Worm (Caenorhabditis elegans) whole organism, late embryonic: ENCODE measurements around the gene Y57G11B.3.

Experiments
- C08G9.2 ChIP-seq: sonication (generic microtip); optimal IDR thresholded peaks from 2 replicates; lab custom pipeline; 2016; ENCODE audit warnings: mild to moderate bottlenecking, missing genetic modification characterization, moderate library complexity, missing compliant biosample characterization
- C38D4.7 ChIP-seq: fragments of 200-800 bp; sonication (Bioruptor generic); optimal IDR thresholded peaks from 2 replicates; lab custom pipeline; 2018; ENCODE audit warnings: mild to moderate bottlenecking, missing genetic modification characterization, moderate library complexity, missing compliant biosample characterization
- K09A11.1 ChIP-seq: sonication (generic microtip); optimal IDR thresholded peaks from 2 replicates; lab custom pipeline; 2017; ENCODE audit warnings: antibody characterized with exemption, mild to moderate bottlenecking, missing genetic modification characterization, missing compliant biosample characterization; ENCODE audit not compliant: insufficient read depth
- Y22D7AL.16 ChIP-seq: sonication (generic microtip); optimal IDR thresholded peaks from 2 replicates; lab custom pipeline; 2016; ENCODE audit warnings: missing genetic modification characterization, missing compliant biosample characterization
- ceh-18 ChIP-seq: sonication (generic microtip); optimal IDR thresholded peaks from 2 replicates; lab custom pipeline; 2016; ENCODE audit warnings: missing genetic modification characterization, missing compliant biosample characterization
- ceh-2 ChIP-seq: sonication (generic microtip); optimal IDR thresholded peaks from 2 replicates; lab custom pipeline; 2016; ENCODE audit warnings: missing genotype, missing genetic modification characterization, missing compliant biosample characterization
- ceh-22 ChIP-seq: sonication (generic microtip); optimal IDR thresholded peaks from 2 replicates; lab custom pipeline; 2017; ENCODE audit warnings: missing biosample characterization, missing genetic modification characterization
- ceh-31 ChIP-seq: sonication (generic microtip); optimal IDR thresholded peaks from 2 replicates; lab custom pipeline; 2016; ENCODE audit warnings: missing genetic modification characterization, missing compliant biosample characterization
- ceh-34 ChIP-seq: sonication (generic microtip); optimal IDR thresholded peaks from 2 replicates; lab custom pipeline; 2016; ENCODE audit warnings: mild to moderate bottlenecking, missing genetic modification characterization, missing compliant biosample characterization
- ceh-45 ChIP-seq: fragments of 200-800 bp; sonication (Bioruptor generic); IDR thresholded peaks from 2 replicates; pipeline ENCODE4 v1.3.6; 2022; ENCODE audit warnings: missing genetic modification reagents, missing genetic modification characterization, missing compliant biosample characterization
- ceh-48 ChIP-seq: sonication (generic microtip); optimal IDR thresholded peaks from 2 replicates; lab custom pipeline; 2016; ENCODE audit warnings: missing genetic modification characterization, inconsistent platforms, missing compliant biosample characterization
- ceh-9 ChIP-seq: sonication (generic microtip); optimal IDR thresholded peaks from 2 replicates; lab custom pipeline; 2016; ENCODE audit warnings: mild to moderate bottlenecking, missing genetic modification characterization, inconsistent platforms, missing compliant biosample characterization
- dmd-4 ChIP-seq: sonication (generic microtip); optimal IDR thresholded peaks from 2 replicates; lab custom pipeline; 2016; ENCODE audit warnings: borderline replicate concordance, missing genetic modification characterization, missing compliant biosample characterization
- dve-1 ChIP-seq: sonication (generic microtip); optimal IDR thresholded peaks from 2 replicates; lab custom pipeline; 2017; ENCODE audit warnings: antibody characterized with exemption, mild to moderate bottlenecking, missing genetic modification characterization, missing compliant biosample characterization
- elt-2 ChIP-seq: sonication (generic microtip); optimal IDR thresholded peaks from 2 replicates; lab custom pipeline; 2016; ENCODE audit warnings: missing genetic modification reagents, missing genetic modification characterization, missing compliant biosample characterization
- elt-4 ChIP-seq: sonication (generic microtip); optimal IDR thresholded peaks from 2 replicates; lab custom pipeline; 2016; ENCODE audit warnings: missing genetic modification characterization, missing compliant biosample characterization
- ets-4 ChIP-seq: sonication (generic microtip); optimal IDR thresholded peaks from 2 replicates; lab custom pipeline; 2016; ENCODE audit warnings: missing genetic modification characterization, missing compliant biosample characterization
- eyg-1 ChIP-seq: sonication (generic microtip); optimal IDR thresholded peaks from 2 replicates; lab custom pipeline; 2016; ENCODE audit warnings: missing genotype, missing genetic modification characterization, missing compliant biosample characterization
- gmeb-2 ChIP-seq: sonication (generic microtip); optimal IDR thresholded peaks from 2 replicates; lab custom pipeline; 2016; ENCODE audit warnings: missing genetic modification characterization, inconsistent platforms, missing compliant biosample characterization
- hlh-30 ChIP-seq: sonication (generic microtip); optimal IDR thresholded peaks from 2 replicates; lab custom pipeline; 2017; ENCODE audit warnings: antibody characterized with exemption, missing genetic modification characterization, missing compliant biosample characterization; ENCODE audit not compliant: insufficient read depth
- hlh-6 ChIP-seq: sonication (generic microtip); optimal IDR thresholded peaks from 2 replicates; lab custom pipeline; 2016; ENCODE audit warnings: missing genotype, missing genetic modification characterization, missing compliant biosample characterization
- hlh-8 ChIP-seq: sonication (generic microtip); optimal IDR thresholded peaks from 2 replicates; lab custom pipeline; 2016; ENCODE audit warnings: missing genotype, missing genetic modification characterization, missing compliant biosample characterization
- lim-6 ChIP-seq: sonication (generic microtip); optimal IDR thresholded peaks from 2 replicates; lab custom pipeline; 2016; ENCODE audit warnings: missing genetic modification characterization, missing compliant biosample characterization
- mec-3 ChIP-seq: sonication (generic microtip); optimal IDR thresholded peaks from 2 replicates; lab custom pipeline; 2016; ENCODE audit warnings: borderline replicate concordance, missing genetic modification characterization, missing compliant biosample characterization
- nfya-1 ChIP-seq: sonication (generic microtip); optimal IDR thresholded peaks from 2 replicates; lab custom pipeline; 2017; ENCODE audit warnings: missing genetic modification characterization, mild to moderate bottlenecking, missing compliant biosample characterization, antibody characterized with exemption, moderate library complexity
- nhr-11 ChIP-seq: fragments of 150-350 bp; optimal IDR thresholded peaks from 2 replicates; lab custom pipeline; 2014; ENCODE audit warnings: missing biosample characterization, missing genetic modification characterization
- odd-2 ChIP-seq: sonication (generic microtip); optimal IDR thresholded peaks from 2 replicates; lab custom pipeline; 2017; ENCODE audit warnings: antibody characterized with exemption, mild to moderate bottlenecking, missing genetic modification characterization, missing compliant biosample characterization
- pat-9 ChIP-seq: fragments of 200-800 bp; sonication (Bioruptor generic); optimal IDR thresholded peaks from 2 replicates; lab custom pipeline; 2018; ENCODE audit warnings: mild to moderate bottlenecking, missing genetic modification characterization, moderate library complexity, missing compliant biosample characterization
- pqm-1 ChIP-seq: sonication (generic microtip); optimal IDR thresholded peaks from 2 replicates; lab custom pipeline; 2016; ENCODE audit warnings: missing genetic modification characterization, missing compliant biosample characterization
- pros-1 ChIP-seq: fragments of 150-350 bp; optimal IDR thresholded peaks from 2 replicates; lab custom pipeline; 2014; ENCODE audit warnings: missing biosample characterization, missing genetic modification reagents, missing genetic modification characterization
- ref-2 ChIP-seq: sonication (generic microtip); optimal IDR thresholded peaks from 2 replicates; lab custom pipeline; 2016; ENCODE audit warnings: missing genetic modification characterization, missing compliant biosample characterization
- rnt-1 ChIP-seq: sonication (generic microtip); optimal IDR thresholded peaks from 2 replicates; lab custom pipeline; 2016; ENCODE audit warnings: missing genetic modification characterization, missing compliant biosample characterization
- sdc-2 ChIP-seq: sonication (generic microtip); optimal IDR thresholded peaks from 2 replicates; lab custom pipeline; 2016; ENCODE audit warnings: missing genotype, missing genetic modification characterization, missing compliant biosample characterization
- sox-2 ChIP-seq: fragments of 200-800 bp; sonication (Bioruptor generic); IDR thresholded peaks from 2 replicates; pipeline ENCODE4 v1.3.6; 2022; ENCODE audit warnings: missing genetic modification reagents, missing genetic modification characterization, missing compliant biosample characterization
- sox-4 ChIP-seq: sonication (generic microtip); optimal IDR thresholded peaks from 2 replicates; lab custom pipeline; 2017; ENCODE audit warnings: mild to moderate bottlenecking, missing genetic modification characterization, inconsistent platforms, missing compliant biosample characterization
- syd-9 ChIP-seq: sonication (generic microtip); optimal IDR thresholded peaks from 2 replicates; lab custom pipeline; 2016; ENCODE audit warnings: mild to moderate bottlenecking, missing genetic modification characterization, moderate library complexity, missing compliant biosample characterization
- tbx-2 ChIP-seq: sonication (generic microtip); optimal IDR thresholded peaks from 2 replicates; lab custom pipeline; 2016; ENCODE audit warnings: missing genetic modification characterization, missing compliant biosample characterization
- unc-42 ChIP-seq: sonication (generic microtip); optimal IDR thresholded peaks from 2 replicates; lab custom pipeline; 2016; ENCODE audit warnings: missing genotype, missing genetic modification characterization, missing compliant biosample characterization
- unc-55 ChIP-seq: sonication (generic microtip); optimal IDR thresholded peaks from 2 replicates; lab custom pipeline; 2017; ENCODE audit warnings: missing biosample characterization, missing genetic modification reagents, missing genetic modification characterization
- unc-86 ChIP-seq: sonication (generic microtip); optimal IDR thresholded peaks from 2 replicates; lab custom pipeline; 2016; ENCODE audit warnings: missing genetic modification characterization, missing compliant biosample characterization
- ztf-16 ChIP-seq: sonication (generic microtip); optimal IDR thresholded peaks from 2 replicates; lab custom pipeline; 2017; ENCODE audit warnings: missing genetic modification characterization, missing compliant biosample characterization

Y57G11B.3 gene

ce11 chrIV:14610942-14611724 lies 37.0 kb upstream of the Y57G11B.3 start:
- no peak for TF ChIP-seq sox-4
- TF ChIP-seq K09A11.1 (tag; lab: Kevin White, UChicago) = no peak
- TF ChIP-seq hlh-30 (tag; lab: Kevin White, UChicago) = no peak
- TF ChIP-seq sdc-2 (tag; lab: Kevin White, UChicago) = peak; percentile 11
- no peak for TF ChIP-seq eyg-1
- TF ChIP-seq ceh-48 (tag; lab: Kevin White, UChicago) = no peak
- no peak for TF ChIP-seq pros-1 (tag; lab: Kevin White, UChicago)
- TF ChIP-seq gmeb-2 (tag; lab: Kevin White, UChicago) = no peak
- TF ChIP-seq ceh-22 (tag; lab: Kevin White, UChicago) = peak; percentile 0
- TF ChIP-seq lim-6 (tag; lab: Kevin White, UChicago) = no peak
- TF ChIP-seq mec-3 (tag; lab: Kevin White, UChicago) = peak; percentile 41
- peak; percentile 50 for TF ChIP-seq elt-2 (tag; lab: Kevin White, UChicago)
- TF ChIP-seq ceh-31 (tag; lab: Kevin White, UChicago) = peak; percentile 32
- TF ChIP-seq C38D4.7 (GFP tag; lab: Kevin White, UChicago) = no peak
- TF ChIP-seq dmd-4 (tag; lab: Kevin White, UChicago) = peak; percentile 22
- no peak for TF ChIP-seq ceh-9 (tag; lab: Kevin White, UChicago)
- peak; percentile 85 for TF ChIP-seq ceh-18 (tag; lab: Kevin White, UChicago)
- TF ChIP-seq rnt-1 (tag; lab: Kevin White, UChicago) = peak; percentile 62
- peak; percentile 40 for TF ChIP-seq nfya-1 (tag; lab: Kevin White, UChicago)
- no peak for TF ChIP-seq ceh-45
- peak; percentile 10 for TF ChIP-seq ref-2 (tag; lab: Kevin White, UChicago)
- peak; percentile 13 for TF ChIP-seq ceh-2
- TF ChIP-seq odd-2 (tag; lab: Kevin White, UChicago) = no peak
- no peak for TF ChIP-seq C08G9.2 (tag; lab: Kevin White, UChicago)
- TF ChIP-seq tbx-2 (tag; lab: Kevin White, UChicago) = peak; percentile 59
- no peak for TF ChIP-seq Y22D7AL.16
- no peak for TF ChIP-seq unc-42 (tag; lab: Kevin White, UChicago)
- peak; percentile 44 for TF ChIP-seq ceh-34 (tag; lab: Kevin White, UChicago)
- no peak for TF ChIP-seq hlh-8
- peak; percentile 10 for TF ChIP-seq unc-55
- no peak for TF ChIP-seq sox-2

- peak; percentile 9 for TF ChIP-seq hlh-30 (tag; lab: Kevin White, UChicago)
- TF ChIP-seq mec-3 (tag; lab: Kevin White, UChicago) = no peak
- TF ChIP-seq pros-1 (tag; lab: Kevin White, UChicago) = no peak
These were observed 35.6 kb upstream of the Y57G11B.3 start for ce11 chrIV:14609774-14610173.

ce11 chrIV:14608605-14609004 lies 34.4 kb upstream of the Y57G11B.3 start:
- no peak for TF ChIP-seq nhr-11
- TF ChIP-seq eyg-1 = no peak
- TF ChIP-seq pat-9 (tag; lab: Kevin White, UChicago) = no peak
- TF ChIP-seq unc-86 (tag; lab: Kevin White, UChicago) = no peak
- TF ChIP-seq pqm-1 (tag; lab: Kevin White, UChicago) = no peak
- TF ChIP-seq tbx-2 (tag; lab: Kevin White, UChicago) = no peak
- TF ChIP-seq elt-4 (tag; lab: Kevin White, UChicago) = no peak
- TF ChIP-seq dve-1 (tag; lab: Kevin White, UChicago) = no peak
- TF ChIP-seq rnt-1 (tag; lab: Kevin White, UChicago) = no peak
- TF ChIP-seq ets-4 (tag; lab: Kevin White, UChicago) = no peak
- no peak for TF ChIP-seq syd-9 (tag; lab: Kevin White, UChicago)
- TF ChIP-seq ztf-16 (tag; lab: Kevin White, UChicago) = no peak
- TF ChIP-seq ceh-18 (tag; lab: Kevin White, UChicago) = no peak
- TF ChIP-seq hlh-6 = no peak
- no peak for TF ChIP-seq nfya-1 (tag; lab: Kevin White, UChicago)
- TF ChIP-seq K09A11.1 (tag; lab: Kevin White, UChicago) = no peak
